Worm (Caenorhabditis elegans) whole organism, midembryonic: ENCODE data around the gene srg-28.

Experiments used
- T22C8.4 ChIP-seq: fragments of 200-800 bp; sonication (Bioruptor generic); IDR thresholded peaks from 2 replicates; pipeline ENCODE4 v1.3.6; 2022; ENCODE audit warnings: missing genetic modification characterization, missing compliant biosample characterization
- cog-1 ChIP-seq: sonication (generic microtip); optimal IDR thresholded peaks from 2 replicates; lab custom pipeline; 2016; ENCODE audit warnings: missing genetic modification characterization, missing compliant biosample characterization
- flt-1 ChIP-seq: fragments of 200-800 bp; sonication (Bioruptor generic); IDR thresholded peaks from 2 replicates; pipeline ENCODE4 v1.3.6; 2022; ENCODE audit warnings: missing genetic modification characterization, missing compliant biosample characterization
- klf-2 ChIP-seq: fragments of 200-800 bp; sonication (Bioruptor generic); conservative IDR thresholded peaks from 2 replicates; pipeline ENCODE4 v1.3.6; 2022; ENCODE audit warnings: missing genetic modification reagents, missing genetic modification characterization, missing compliant biosample characterization
- med-1 ChIP-seq: sonication (generic microtip); optimal IDR thresholded peaks from 2 replicates; lab custom pipeline; 2017; ENCODE audit warnings: missing genetic modification characterization, mild to moderate bottlenecking, missing compliant biosample characterization, antibody characterized with exemption, missing genetic modification reagents; ENCODE audit not compliant: insufficient read depth
- ref-1 ChIP-seq: fragments of 200-800 bp; sonication (Bioruptor generic); conservative IDR thresholded peaks from 2 replicates; pipeline ENCODE4 v1.3.6; 2022; ENCODE audit warnings: missing genetic modification reagents, missing genetic modification characterization, missing compliant biosample characterization
- tab-1 ChIP-seq: fragments of 200-800 bp; sonication (Bioruptor generic); IDR thresholded peaks from 2 replicates; pipeline ENCODE4 v1.3.6; 2022; ENCODE audit warnings: missing genetic modification characterization, missing compliant biosample characterization
- ztf-23 ChIP-seq: fragments of 200-800 bp; sonication (Bioruptor generic); IDR thresholded peaks from 2 replicates; pipeline ENCODE4 v1.3.6; 2022; ENCODE audit warnings: missing genetic modification reagents, missing genetic modification characterization, missing compliant biosample characterization
- ztf-29 ChIP-seq: fragments of 200-800 bp; sonication (Bioruptor generic); IDR thresholded peaks from 2 replicates; pipeline ENCODE4 v1.3.6; 2022; ENCODE audit warnings: missing genetic modification reagents, missing genetic modification characterization, missing compliant biosample characterization

- TF ChIP-seq ztf-23, result no peak
- no peak for TF ChIP-seq cog-1
- TF ChIP-seq med-1 (GFP tag; lab: Kevin White, UChicago), result no peak
- no peak for TF ChIP-seq tab-1 (GFP tag; lab: Robert Waterston, UW)
- TF ChIP-seq T22C8.4 (GFP tag; lab: Robert Waterston, UW), result no peak
- no peak for TF ChIP-seq klf-2 (GFP tag; lab: Robert Waterston, UW)
- TF ChIP-seq flt-1 (GFP tag; lab: Robert Waterston, UW), result no peak
- TF ChIP-seq ztf-29 (GFP tag; lab: Robert Waterston, UW), result no peak
- TF ChIP-seq ref-1 (GFP tag; lab: Robert Waterston, UW), result no peak
These were observed 4.8 kb downstream of the srg-28 start, which contains the start of gene srg-27 for ce11 chrV:5339497-5339896.
